Worm (Caenorhabditis elegans): ENCODE data around the gene ttr-1.

ttr-1 gene

DNA sequence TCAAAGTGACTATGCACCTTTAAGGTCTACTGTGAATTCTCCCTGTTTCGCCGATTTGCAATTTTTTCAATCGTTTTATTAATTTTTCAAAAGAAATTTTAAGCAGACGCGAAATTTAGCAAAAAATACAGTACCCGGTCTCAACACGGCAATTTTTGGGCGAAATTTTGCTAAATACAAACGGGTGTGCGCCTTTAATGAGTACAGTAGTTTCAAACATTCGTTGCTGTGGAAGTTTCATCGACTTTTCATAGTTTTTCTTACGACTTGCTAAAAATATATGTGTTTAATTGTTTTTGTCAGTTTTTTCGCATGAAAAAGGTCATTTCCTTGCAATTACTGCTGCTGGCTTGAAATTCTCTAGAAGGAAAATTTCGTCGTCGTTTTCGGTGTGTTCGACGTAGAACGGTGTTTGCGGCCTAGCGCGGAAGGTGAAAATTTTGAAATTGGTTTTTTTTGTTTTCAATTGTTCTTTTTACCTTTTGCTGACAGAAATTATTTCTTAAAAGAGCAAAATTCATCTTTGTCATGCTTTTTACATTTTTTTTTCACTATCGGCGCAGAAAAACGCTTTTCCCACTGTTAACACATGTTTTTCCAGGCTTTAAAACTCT lies 18.0 kb downstream of the ttr-1 start, which contains the start of gene K03H1.7 (continued):
- TF ChIP-seq ceh-91 (GFP tag; IDR thresholded peaks at IDR 0.05) (peak; percentile 62; the same call in 1 of the 2 replicates), sptf-2 (GFP tag; optimal IDR thresholded peaks at IDR 0.05) (no peak), cebp-2 (GFP tag; IDR thresholded peaks at IDR 0.05) (no peak), snpc-3.4 (tag; optimal IDR thresholded peaks at IDR 0.05) (no peak), ztf-18 (tag; optimal IDR thresholded peaks at IDR 0.05) (no peak), athp-1 (tag; optimal IDR thresholded peaks at IDR 0.05) (no peak), gei-17 (GFP tag; optimal IDR thresholded peaks at IDR 0.05) (no peak)

DNA sequence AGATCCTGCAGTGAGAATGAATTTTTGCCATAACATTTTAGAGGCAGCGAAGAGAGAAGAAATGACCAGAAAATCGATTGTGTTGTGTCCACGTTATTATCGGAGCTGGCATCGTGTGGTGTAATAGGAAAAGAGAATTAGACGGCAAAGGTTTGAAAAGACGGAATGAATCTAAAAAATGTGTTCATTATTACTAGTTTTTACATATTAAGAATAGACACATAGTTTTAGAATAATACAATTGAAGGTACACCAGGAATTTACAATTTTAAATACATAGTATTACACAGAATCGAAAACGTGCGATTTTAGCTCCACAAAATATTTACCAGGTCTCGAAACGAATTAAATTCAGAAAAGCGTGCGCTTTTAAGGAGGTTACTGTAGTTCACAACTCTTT lies 21.4 kb downstream of the ttr-1 start, which contains the start of gene K03H1.13:
K03H1.13 (minus strand) TSS at position 101 of the 400 bp plus-strand sequence.
- TF ChIP-seq Y53G8AR.9 (GFP tag; conservative IDR thresholded peaks at IDR 0.05) (no peak), hmg-1.2 (GFP tag; IDR thresholded peaks at IDR 0.05) (peak; percentile 24; the same call in 1 of the 2 replicates), zfh-2 (GFP tag; conservative IDR thresholded peaks at IDR 0.05) (no peak), mes-4 (tag; optimal IDR thresholded peaks at IDR 0.05) (no peak), K12H6.12 (tag; optimal IDR thresholded peaks at IDR 0.05) (no peak), lin-35 (GFP tag; optimal IDR thresholded peaks at IDR 0.05) (no peak)

DNA sequence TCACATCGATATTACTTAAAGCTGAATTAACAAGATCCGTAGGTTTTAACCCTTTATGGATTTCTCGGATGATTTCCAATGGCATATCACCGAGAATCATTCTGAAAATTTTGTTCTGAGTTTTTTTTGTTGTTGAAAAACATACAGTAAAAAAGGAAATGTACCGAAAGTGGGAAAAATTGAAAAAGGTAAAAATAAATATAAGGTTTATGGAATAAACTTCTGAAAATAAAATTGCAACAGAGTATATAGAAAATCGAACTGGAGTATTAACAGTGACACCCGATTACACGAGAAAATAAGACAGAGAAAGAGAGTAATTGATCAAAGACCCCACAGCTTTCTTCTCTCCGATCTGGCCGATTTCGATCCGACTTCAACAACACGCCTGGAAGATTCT lies 23.0 kb downstream of the ttr-1 start, which contains the start of gene K03H1.11:
K03H1.11 (minus strand) TSS at position 101 of the 400 bp plus-strand sequence.
- TF ChIP-seq snpc-3.4 (tag; optimal IDR thresholded peaks at IDR 0.05) (no peak), ama-1 (optimal IDR thresholded peaks at IDR 0.05) (no peak), ama-1 (GFP tag; optimal IDR thresholded peaks at IDR 0.05) (no peak), zfh-2 (GFP tag; conservative IDR thresholded peaks at IDR 0.05) (no peak), sptf-2 (GFP tag; optimal IDR thresholded peaks at IDR 0.05) (no peak), Y53G8AR.9 (GFP tag; conservative IDR thresholded peaks at IDR 0.05) (no peak), sdz-38 (tag; optimal IDR thresholded peaks at IDR 0.05) (no peak), hlh-12 (tag; optimal IDR thresholded peaks at IDR 0.05) (no peak), lir-1 (GFP tag; conservative IDR thresholded peaks at IDR 0.05) (no peak), C06A6.2 (GFP tag; conservative IDR thresholded peaks at IDR 0.05) (no peak)

DNA sequence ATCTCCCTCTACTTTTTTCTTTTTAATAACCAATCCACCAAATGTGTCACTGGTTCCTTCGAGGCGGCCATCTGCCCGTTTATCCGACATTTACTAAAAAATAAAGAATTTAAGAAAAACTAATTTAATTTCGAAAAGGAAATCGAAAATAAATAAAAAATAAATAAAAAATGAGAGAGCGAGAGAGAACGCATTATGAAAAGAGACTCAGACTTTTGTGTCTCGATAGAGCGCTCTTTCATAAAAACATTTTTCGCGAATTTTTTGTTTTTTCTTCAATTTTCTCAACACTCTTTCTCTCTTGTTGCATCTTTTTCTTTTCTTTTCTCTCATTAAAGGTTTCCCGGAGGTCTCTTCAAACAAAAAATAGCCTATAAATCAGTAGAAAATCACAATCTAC lies 27.2 kb downstream of the ttr-1 start, which contains the start of gene mog-1:
mog-1 (minus strand) TSS at position 93 of the 400 bp plus-strand sequence.
- TF ChIP-seq hmg-1.2 (GFP tag; IDR thresholded peaks at IDR 0.05) (peak; percentile 63; the same call in 1 of the 2 replicates), zim-3 (tag; optimal IDR thresholded peaks at IDR 0.05) (no peak)

DNA sequence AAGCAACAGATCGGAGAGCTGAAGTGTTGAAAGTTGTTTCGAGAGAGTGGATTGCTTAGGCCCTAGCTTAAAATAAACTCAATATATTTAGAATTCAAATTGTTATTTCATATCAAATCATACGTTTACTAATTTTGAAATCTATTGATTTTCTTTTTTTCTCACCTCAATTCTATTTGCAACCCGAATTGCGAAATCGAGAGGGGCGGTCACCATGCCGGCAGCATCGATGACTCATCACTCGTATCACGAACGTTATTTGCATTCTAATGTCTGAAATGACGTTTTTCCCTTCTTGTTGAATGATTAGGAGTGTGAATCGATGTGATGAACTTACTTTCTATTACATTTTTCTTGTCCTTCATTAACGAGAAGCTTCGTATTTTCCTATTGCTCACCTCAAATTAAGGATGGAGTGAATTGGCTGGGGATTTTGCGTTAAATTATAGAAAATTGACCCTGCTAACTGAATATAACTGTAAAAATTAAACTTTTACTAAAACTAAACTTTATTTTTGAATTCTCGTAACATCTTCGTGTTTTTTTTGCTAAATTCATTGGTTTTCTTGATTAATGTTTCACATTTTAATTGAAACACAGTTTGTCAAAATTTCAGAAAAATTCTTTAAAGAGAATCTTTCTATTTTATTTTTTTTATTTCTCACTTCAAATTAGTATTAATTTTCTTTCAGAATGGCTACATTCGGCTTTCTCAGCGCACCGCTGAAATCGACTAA lies 28.0 kb downstream of the ttr-1 start, which contains the start of gene alx-1:
alx-1 (plus strand) TSS at position 687 of the 737 bp plus-strand sequence.
- TF ChIP-seq fkh-3 (tag; optimal IDR thresholded peaks at IDR 0.05) (no peak), unc-62 (GFP tag; optimal IDR thresholded peaks at IDR 0.05) (peak; percentile 6), gei-17 (GFP tag; optimal IDR thresholded peaks at IDR 0.05) (no peak), mcd-1 (GFP tag; IDR thresholded peaks at IDR 0.05) (no peak), attf-5 (GFP tag; optimal IDR thresholded peaks at IDR 0.05) (peak; percentile 84), snpc-4 (GFP tag; optimal IDR thresholded peaks at IDR 0.05) (no peak), snpc-4 (tag; optimal IDR thresholded peaks at IDR 0.05) (peak in 1 of 4 experiments; percentile 9), unc-130 (GFP tag; optimal IDR thresholded peaks at IDR 0.05) (no peak), sptf-2 (GFP tag; optimal IDR thresholded peaks at IDR 0.05) (no peak), nhr-80 (tag; optimal IDR thresholded peaks at IDR 0.05) (peak; percentile 54), cebp-1 (GFP tag; IDR thresholded peaks at IDR 0.05) (peak; percentile 97), cebp-1 (tag; optimal IDR thresholded peaks at IDR 0.05) (peak; percentile 99), nhr-179 (tag; optimal IDR thresholded peaks at IDR 0.05) (no peak), nhr-90 (tag; optimal IDR thresholded peaks at IDR 0.05) (no peak), die-1 (tag; optimal IDR thresholded peaks at IDR 0.05) (no peak), B0035.1 (tag; optimal IDR thresholded peaks at IDR 0.05) (no peak), nhr-120 (GFP tag; IDR thresholded peaks at IDR 0.05) (no peak), pha-4 (tag; optimal IDR thresholded peaks at IDR 0.05) (no peak)

Measured in whole organism, young adult.